Fruit fly (Drosophila melanogaster) whole organism, pupa: ENCODE data around the gene CG9395.

Experiments
- CG10348 ChIP-seq: fragments of 200-800 bp; sonication (Bioruptor generic); IDR thresholded peaks from 2 replicates; pipeline ENCODE4 v1.3.6; 2022; ENCODE audit warnings: missing biosample characterization, missing genetic modification characterization
- CG12605 ChIP-seq: fragments of 200-800 bp; sonication (Bioruptor generic); IDR thresholded peaks from 2 replicates; pipeline ENCODE4 v1.3.6; 2022; ENCODE audit warnings: missing biosample characterization, missing genetic modification characterization
- CG13204 ChIP-seq: fragments of 200-800 bp; sonication (Bioruptor generic); optimal IDR thresholded peaks from 2 replicates; lab custom pipeline; 2018; ENCODE audit warnings: missing biosample characterization, mild to moderate bottlenecking, missing genetic modification characterization, moderate library complexity
- CG14655 ChIP-seq: fragments of 200-800 bp; sonication (Bioruptor generic); optimal IDR thresholded peaks from 3 replicates; lab custom pipeline; 2017; ENCODE audit warnings: mild to moderate bottlenecking, missing biosample characterization, missing genetic modification reagents, missing genetic modification characterization
- CG15710 ChIP-seq: fragments of 200-800 bp; sonication (Bioruptor generic); optimal IDR thresholded peaks from 2 replicates; lab custom pipeline; 2018; ENCODE audit warnings: missing biosample characterization, mild to moderate bottlenecking, missing genetic modification characterization, moderate library complexity
- CG17806 ChIP-seq: fragments of 200-800 bp; sonication (Bioruptor generic); optimal IDR thresholded peaks from 2 replicates; lab custom pipeline; 2018; ENCODE audit warnings: missing biosample characterization, mild to moderate bottlenecking, missing genetic modification characterization, moderate library complexity
- CG32121 ChIP-seq: fragments of 200-800 bp; sonication (Bioruptor generic); IDR thresholded peaks from 2 replicates; pipeline ENCODE4 v1.3.6; 2022; ENCODE audit warnings: missing biosample characterization, missing genetic modification characterization
- CG34367 ChIP-seq: fragments of 200-800 bp; sonication (Bioruptor generic); optimal IDR thresholded peaks from 2 replicates; lab custom pipeline; 2018; ENCODE audit warnings: missing biosample characterization, mild to moderate bottlenecking, missing genetic modification characterization
- CG4496 ChIP-seq: fragments of 200-800 bp; sonication (Bioruptor generic); IDR thresholded peaks from 3 replicates; pipeline ENCODE4 v1.3.6; 2022; ENCODE audit warnings: missing biosample characterization, missing genetic modification characterization
- CG8159 ChIP-seq: fragments of 200-800 bp; sonication (Bioruptor generic); optimal IDR thresholded peaks from 3 replicates; lab custom pipeline; 2018; ENCODE audit warnings: missing biosample characterization, mild to moderate bottlenecking, missing genetic modification characterization, moderate library complexity
- CG8301 ChIP-seq: fragments of 200-800 bp; sonication (Bioruptor generic); optimal IDR thresholded peaks from 2 replicates; lab custom pipeline; 2018; ENCODE audit warnings: missing biosample characterization, mild to moderate bottlenecking, missing genetic modification characterization
- CG9948 ChIP-seq: fragments of 200-800 bp; sonication (Bioruptor generic); optimal IDR thresholded peaks from 2 replicates; lab custom pipeline; 2018; ENCODE audit warnings: missing biosample characterization, mild to moderate bottlenecking, missing genetic modification characterization, moderate library complexity
- D1 ChIP-seq: fragments of 200-800 bp; sonication (Bioruptor generic); optimal IDR thresholded peaks from 2 replicates; lab custom pipeline; 2018; ENCODE audit warnings: missing biosample characterization, mild to moderate bottlenecking, missing genetic modification characterization, moderate library complexity
- EcR ChIP-seq: fragments of 200-800 bp; sonication (Bioruptor generic); optimal IDR thresholded peaks from 3 replicates; lab custom pipeline; 2019; ENCODE audit warnings: missing biosample characterization, missing genetic modification characterization, mild to moderate bottlenecking, moderate library complexity, missing genetic modification reagents
- Ets98B ChIP-seq: fragments of 200-800 bp; sonication (Bioruptor generic); IDR thresholded peaks from 2 replicates; pipeline ENCODE4 v1.3.6; 2022; ENCODE audit warnings: missing biosample characterization, missing genetic modification characterization
- Pif1A ChIP-seq: fragments of 200-800 bp; sonication (Bioruptor generic); optimal IDR thresholded peaks from 3 replicates; lab custom pipeline; 2016; ENCODE audit warnings: missing biosample characterization, missing genetic modification characterization
- Pif1B ChIP-seq: fragments of 200-800 bp; sonication (Bioruptor generic); optimal IDR thresholded peaks from 3 replicates; lab custom pipeline; 2016; ENCODE audit warnings: missing biosample characterization, missing genetic modification characterization
- Snoo ChIP-seq: fragments of 200-800 bp; sonication (Bioruptor generic); optimal IDR thresholded peaks from 3 replicates; lab custom pipeline; 2017; ENCODE audit warnings: missing biosample characterization, mild to moderate bottlenecking, missing genetic modification characterization, inconsistent platforms
- fd96Ca ChIP-seq: fragments of 200-800 bp; sonication (Bioruptor generic); IDR thresholded peaks from 3 replicates; pipeline ENCODE4 v1.3.6; 2022; ENCODE audit warnings: missing biosample characterization, missing genetic modification characterization
- gl ChIP-seq: fragments of 200-800 bp; sonication (Bioruptor generic); optimal IDR thresholded peaks from 2 replicates; lab custom pipeline; 2018; ENCODE audit warnings: missing biosample characterization, mild to moderate bottlenecking, missing genetic modification characterization
- rn ChIP-seq: fragments of 200-800 bp; sonication (Bioruptor generic); IDR thresholded peaks from 2 replicates; pipeline ENCODE4 v1.3.6; 2022; ENCODE audit warnings: missing biosample characterization, missing genetic modification characterization

CG9395 gene

DNA sequence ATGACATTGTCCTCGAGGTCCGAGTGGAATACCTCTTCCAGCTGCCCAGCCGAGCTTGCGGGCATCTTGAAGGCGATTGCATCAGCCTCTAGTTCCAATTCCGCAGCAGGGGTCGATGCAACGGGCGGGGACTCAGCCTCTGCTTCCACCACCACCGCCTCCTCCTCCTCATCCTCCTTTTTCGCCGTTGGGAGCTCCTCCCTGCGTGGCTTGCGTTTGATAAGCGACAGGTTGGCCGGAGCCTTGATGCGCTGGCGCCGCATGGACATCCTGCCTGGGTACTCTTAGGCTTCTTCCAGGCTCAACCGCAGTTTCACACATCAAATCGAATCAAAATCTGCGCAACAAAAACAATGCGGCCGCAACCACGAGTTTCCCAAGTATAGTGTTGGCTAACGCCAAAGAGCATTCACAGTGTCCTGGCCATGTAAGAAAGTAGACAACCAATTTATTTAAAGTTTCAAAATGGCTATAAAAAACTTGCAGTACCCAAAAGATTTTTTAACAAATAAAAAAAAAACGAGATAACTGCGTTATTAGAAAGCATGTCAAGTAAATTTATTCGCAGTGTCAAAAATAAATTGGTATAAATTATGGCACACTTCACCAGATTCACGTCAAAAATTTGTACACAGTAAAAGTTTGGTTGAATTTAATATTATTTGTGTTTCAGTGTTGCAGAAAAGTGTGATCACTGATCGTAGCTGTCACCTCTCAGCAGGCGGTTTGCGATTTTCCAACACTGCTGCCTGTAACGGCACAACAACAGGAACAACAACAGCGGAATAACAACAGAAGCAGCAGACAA, 18.8 kb upstream of the CG9395 start, which contains the start of the genes Bdp1 and CG6565:
Gene Bdp1, minus strand, starts transcription at position 456 of the 808 bp plus-strand sequence.
Gene CG6565, plus strand, starts transcription at position 585 of the 808 bp plus-strand sequence.
- TF ChIP-seq fd96Ca (GFP tag; lab: Robert Waterston, UW) (peak; percentile 93), gl (tag; lab: Kevin White, UChicago) (peak; percentile 80), Ets98B (GFP tag; lab: Robert Waterston, UW) (peak; percentile 90), EcR (no peak), CG32121 (GFP tag; lab: Robert Waterston, UW) (peak; percentile 94), Pif1B (GFP tag; lab: Kevin White, UChicago) (peak; percentile 94), CG8301 (peak; percentile 93), CG4496 (GFP tag; lab: Robert Waterston, UW) (peak; percentile 92), CG34367 (tag; lab: Kevin White, UChicago) (peak; percentile 92), CG10348 (peak; percentile 90), CG12605 (GFP tag; lab: Robert Waterston, UW) (peak; percentile 59), CG15710 (tag; lab: Kevin White, UChicago) (peak; percentile 96), CG17806 (tag; lab: Kevin White, UChicago) (peak; percentile 93), CG14655 (GFP tag; lab: Kevin White, UChicago) (peak; percentile 97), Pif1A (GFP tag; lab: Kevin White, UChicago) (no peak), CG13204 (GFP tag; lab: Kevin White, UChicago) (no peak), rn (peak; percentile 90), Snoo (tag; lab: Kevin White, UChicago) (peak; percentile 96), CG9948 (tag; lab: Kevin White, UChicago) (peak; percentile 97), D1 (tag; lab: Kevin White, UChicago) (no peak), CG8159 (tag; lab: Kevin White, UChicago) (peak; percentile 96)
- TF ChIP-seq, all 21 proteins: peak for 17

dm6 chr2L:13370762-13371161, 15.9 kb upstream of the CG9395 start, which contains the start of gene ND-B22:
Gene ND-B22, minus strand, starts transcription at chr2L:13371110.
- no peak for TF ChIP-seq CG14655 (GFP tag; lab: Kevin White, UChicago)
- no peak for TF ChIP-seq CG10348
- no peak for TF ChIP-seq fd96Ca (GFP tag; lab: Robert Waterston, UW)
- TF ChIP-seq Snoo (tag; lab: Kevin White, UChicago): peak; percentile 38
- TF ChIP-seq CG15710 (tag; lab: Kevin White, UChicago): peak; percentile 17

DNA sequence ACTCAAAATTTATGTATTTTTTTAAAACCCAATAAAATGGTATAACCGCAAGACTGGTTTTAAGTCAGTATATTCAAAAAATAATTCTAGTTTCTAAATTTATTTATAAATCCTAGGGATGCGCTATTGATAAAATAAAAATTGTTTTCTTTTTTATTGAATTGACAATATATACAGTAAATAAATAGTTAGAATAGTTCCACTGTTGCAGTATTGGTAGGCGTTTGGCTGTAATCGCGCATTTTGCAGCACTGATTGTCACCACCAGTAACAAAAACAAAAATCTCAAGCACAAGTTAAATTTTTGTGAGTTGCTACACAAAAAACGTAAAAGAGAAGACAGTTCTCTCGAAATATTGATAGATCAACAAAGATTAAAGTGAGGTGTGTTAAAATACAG, 14.1 kb upstream of the CG9395 start, which contains the start of gene CG31855:
Gene CG31855, plus strand, starts transcription at position 265 of the 400 bp plus-strand sequence.
- peak; percentile 39 for TF ChIP-seq CG9948 (tag; lab: Kevin White, UChicago)
- TF ChIP-seq fd96Ca (GFP tag; lab: Robert Waterston, UW): no peak; the same call in 2 of the 3 replicates
- peak; percentile 76 for TF ChIP-seq CG15710 (tag; lab: Kevin White, UChicago)
- peak; percentile 59 for TF ChIP-seq CG34367 (tag; lab: Kevin White, UChicago)
- TF ChIP-seq CG8159 (tag; lab: Kevin White, UChicago): peak; percentile 66
- peak; percentile 83 for TF ChIP-seq Ets98B (GFP tag; lab: Robert Waterston, UW)
- no peak for TF ChIP-seq CG14655 (GFP tag; lab: Kevin White, UChicago)
- TF ChIP-seq CG8301: peak; percentile 65
- TF ChIP-seq D1 (tag; lab: Kevin White, UChicago): peak; percentile 58
- TF ChIP-seq EcR: no peak
- no peak for TF ChIP-seq CG10348
- peak; percentile 63 for TF ChIP-seq CG12605 (GFP tag; lab: Robert Waterston, UW)
- peak; percentile 65 for TF ChIP-seq CG17806 (tag; lab: Kevin White, UChicago)
- TF ChIP-seq Pif1B (GFP tag; lab: Kevin White, UChicago): peak; percentile 71
- peak; percentile 74 for TF ChIP-seq Snoo (tag; lab: Kevin White, UChicago)
- peak; percentile 58; the same call in 2 of the 3 replicates for TF ChIP-seq CG4496 (GFP tag; lab: Robert Waterston, UW)
- TF ChIP-seq Pif1A (GFP tag; lab: Kevin White, UChicago): peak; percentile 84
- TF ChIP-seq CG32121 (GFP tag; lab: Robert Waterston, UW): peak; percentile 59
- no peak for TF ChIP-seq CG13204 (GFP tag; lab: Kevin White, UChicago)
- peak; percentile 41; the same call in 1 of the 2 replicates for TF ChIP-seq rn
- peak; percentile 25 for TF ChIP-seq gl (tag; lab: Kevin White, UChicago)
- TF ChIP-seq, all 21 proteins: peak for 16

dm6 chr2L:13367378-13367777, 12.5 kb upstream of the CG9395 start, which contains the start of gene Tap42:
Gene Tap42, plus strand, starts transcription at chr2L:13367617.
- no peak for TF ChIP-seq Snoo (tag; lab: Kevin White, UChicago)
- TF ChIP-seq Ets98B (GFP tag; lab: Robert Waterston, UW): no peak
- TF ChIP-seq CG32121 (GFP tag; lab: Robert Waterston, UW): no peak
- no peak for TF ChIP-seq D1 (tag; lab: Kevin White, UChicago)
- TF ChIP-seq gl (tag; lab: Kevin White, UChicago): no peak
- TF ChIP-seq CG8301: no peak
- no peak for TF ChIP-seq Pif1B (GFP tag; lab: Kevin White, UChicago)
- no peak for TF ChIP-seq CG14655 (GFP tag; lab: Kevin White, UChicago)
- TF ChIP-seq Pif1A (GFP tag; lab: Kevin White, UChicago): no peak
- no peak for TF ChIP-seq EcR
- TF ChIP-seq CG10348: no peak
- no peak for TF ChIP-seq CG13204 (GFP tag; lab: Kevin White, UChicago)
- TF ChIP-seq CG9948 (tag; lab: Kevin White, UChicago): no peak
- no peak for TF ChIP-seq CG4496 (GFP tag; lab: Robert Waterston, UW)
- no peak for TF ChIP-seq CG17806 (tag; lab: Kevin White, UChicago)
- TF ChIP-seq, all 21 proteins: peak for 0
